Fruit fly (Drosophila melanogaster) whole organism, wandering third instar larva: ENCODE data around the gene CG44004.

ENCODE experiments used
- Abd-B ChIP-seq: fragments of >200 bp; optimal IDR thresholded peaks from 2 replicates; lab custom pipeline; 2017; ENCODE audit warnings: missing biosample characterization, missing genetic modification characterization
- CG32264 ChIP-seq: fragments of 200-800 bp; sonication (Bioruptor generic); optimal IDR thresholded peaks from 2 replicates; lab custom pipeline; 2016; ENCODE audit warnings: missing biosample characterization, missing genetic modification characterization
- CG9705 ChIP-seq: fragments of 200-800 bp; sonication (Bioruptor generic); optimal IDR thresholded peaks from 2 replicates; lab custom pipeline; 2018; ENCODE audit warnings: missing biosample characterization, mild to moderate bottlenecking, missing genetic modification characterization
- Dfd ChIP-seq: fragments of >200 bp; optimal IDR thresholded peaks from 2 replicates; lab custom pipeline; 2017; ENCODE audit warnings: missing biosample characterization, missing genetic modification characterization
- Dif ChIP-seq: fragments of 200-275, 200-300 bp; sonication (Bioruptor generic); optimal IDR thresholded peaks from 2 replicates; lab custom pipeline; 2018; ENCODE audit warnings: missing biosample characterization, missing genetic modification characterization; ENCODE audit not compliant: partially characterized antibody
- GATAd ChIP-seq: sonication (Bioruptor generic); optimal IDR thresholded peaks from 2 replicates; lab custom pipeline; 2016; ENCODE audit warnings: missing biosample characterization, missing genetic modification characterization
- HLH106 ChIP-seq: fragments of 200-800 bp; optimal IDR thresholded peaks from 3 replicates; lab custom pipeline; 2019; ENCODE audit warnings: missing biosample characterization, mild to moderate bottlenecking, missing genetic modification characterization, moderate library complexity
- Hr78 ChIP-seq: fragments of >200 bp; optimal IDR thresholded peaks from 2 replicates; lab custom pipeline; 2017; ENCODE audit warnings: missing biosample characterization, missing genetic modification characterization
- Hr83 ChIP-seq: fragments of 200-300 bp; sonication (Bioruptor generic); optimal IDR thresholded peaks from 2 replicates; lab custom pipeline; 2016; ENCODE audit warnings: missing biosample characterization, mild to moderate bottlenecking, missing genetic modification characterization, moderate library complexity; ENCODE audit not compliant: poor library complexity, severe bottlenecking
- Jra ChIP-seq: sonication (Bioruptor generic); optimal IDR thresholded peaks from 2 replicates; lab custom pipeline; 2016; ENCODE audit warnings: missing biosample characterization, missing genetic modification characterization
- Mio ChIP-seq: sonication (Bioruptor generic); optimal IDR thresholded peaks from 2 replicates; lab custom pipeline; 2016; ENCODE audit warnings: missing biosample characterization, missing genetic modification characterization
- Myc ChIP-seq: fragments of >200 bp; optimal IDR thresholded peaks from 2 replicates; lab custom pipeline; 2017
- Rel ChIP-seq, 2 experiments: fragments of 200-800 bp; sonication (Bioruptor generic) in 1 of 2; optimal IDR thresholded peaks; 2 replicates in 1 of 2; 3 replicates in 1 of 2; lab custom pipeline; 2016 to 2019; ENCODE audit warnings: mild to moderate bottlenecking in 2 of 2, missing biosample characterization in 2 of 2, missing genetic modification characterization in 2 of 2, moderate library complexity in 1 of 2
- Sp1 ChIP-seq: fragments of 200-800 bp; sonication (Bioruptor generic); optimal IDR thresholded peaks from 3 replicates; lab custom pipeline; 2019; ENCODE audit warnings: missing biosample characterization, mild to moderate bottlenecking, missing genetic modification characterization, moderate library complexity
- Vsx2 ChIP-seq: fragments of 200-300, 225-300 bp; sonication (Bioruptor generic); optimal IDR thresholded peaks from 2 replicates; lab custom pipeline; 2018; ENCODE audit warnings: missing biosample characterization, missing genetic modification characterization; ENCODE audit not compliant: partially characterized antibody
- br ChIP-seq: fragments of 200-800 bp; sonication (Bioruptor generic); optimal IDR thresholded peaks from 2 replicates; lab custom pipeline; 2016; ENCODE audit warnings: missing biosample characterization, missing genetic modification characterization
- brk ChIP-seq: fragments of 200-800 bp; sonication (Bioruptor generic); optimal IDR thresholded peaks from 2 replicates; lab custom pipeline; 2016; ENCODE audit warnings: missing biosample characterization, mild to moderate bottlenecking, missing genetic modification characterization
- dl ChIP-seq, 2 experiments: fragments of 175-275, 200-275 bp in 1 of 2; fragments of 200-275 bp in 1 of 2; sonication (Bioruptor generic); optimal IDR thresholded peaks; lab custom pipeline; 2018; ENCODE audit warnings: mild to moderate bottlenecking in 2 of 2, missing biosample characterization in 2 of 2, missing genetic modification characterization in 2 of 2, moderate library complexity in 2 of 2; ENCODE audit not compliant: partially characterized antibody in 2 of 2, insufficient read depth in 1 of 2
- dsf ChIP-seq: sonication (Bioruptor generic); optimal IDR thresholded peaks from 2 replicates; lab custom pipeline; 2016; ENCODE audit warnings: missing biosample characterization, missing genetic modification characterization, borderline replicate concordance
- ey ChIP-seq: fragments of 200-800 bp; sonication (Bioruptor generic); optimal IDR thresholded peaks from 2 replicates; lab custom pipeline; 2016; ENCODE audit warnings: missing biosample characterization, missing genetic modification characterization
- foxo ChIP-seq, 2 experiments: fragments of 200-800 bp; sonication (Bioruptor generic); optimal IDR thresholded peaks; 2 replicates in 1 of 2; 3 replicates in 1 of 2; lab custom pipeline; 2016 to 2017; ENCODE audit warnings: missing biosample characterization in 2 of 2, missing genetic modification characterization in 2 of 2
- fru ChIP-seq: fragments of 200-800 bp; sonication (Bioruptor generic); optimal IDR thresholded peaks from 3 replicates; lab custom pipeline; 2016; ENCODE audit warnings: missing biosample characterization, mild to moderate bottlenecking, missing genetic modification characterization
- h ChIP-seq: fragments of 200-800 bp; sonication (Bioruptor generic); optimal IDR thresholded peaks from 3 replicates; lab custom pipeline; 2016; ENCODE audit warnings: missing biosample characterization, mild to moderate bottlenecking, missing genetic modification characterization
- lola ChIP-seq: fragments of >200 bp; optimal IDR thresholded peaks from 2 replicates; lab custom pipeline; 2017; ENCODE audit warnings: missing biosample characterization, missing genetic modification characterization
- pan ChIP-seq: fragments of >200 bp; optimal IDR thresholded peaks from 2 replicates; lab custom pipeline; 2017
- psq ChIP-seq: fragments of 200-800 bp; sonication (Bioruptor generic); optimal IDR thresholded peaks from 3 replicates; lab custom pipeline; 2017; ENCODE audit warnings: missing biosample characterization, mild to moderate bottlenecking, missing genetic modification characterization, moderate library complexity
- rgr ChIP-seq: fragments of 200-800 bp; sonication (Bioruptor generic); optimal IDR thresholded peaks from 3 replicates; lab custom pipeline; 2016; ENCODE audit warnings: missing biosample characterization, mild to moderate bottlenecking, missing genetic modification characterization
- sage ChIP-seq: fragments of 200-800 bp; sonication (Bioruptor generic); optimal IDR thresholded peaks from 2 replicates; lab custom pipeline; 2016; ENCODE audit warnings: missing biosample characterization, mild to moderate bottlenecking, missing genetic modification characterization
- sv ChIP-seq: fragments of 200-800 bp; sonication (Bioruptor generic); optimal IDR thresholded peaks from 3 replicates; lab custom pipeline; 2016; ENCODE audit warnings: missing biosample characterization, missing genetic modification characterization
- tai ChIP-seq: sonication (Bioruptor generic); optimal IDR thresholded peaks from 2 replicates; lab custom pipeline; 2016; ENCODE audit warnings: missing biosample characterization, missing genetic modification characterization
- usp ChIP-seq: fragments of >200 bp; optimal IDR thresholded peaks from 2 replicates; lab custom pipeline; 2017; ENCODE audit warnings: missing biosample characterization, missing genetic modification characterization
- woc ChIP-seq: sonication (Bioruptor generic); optimal IDR thresholded peaks from 2 replicates; lab custom pipeline; 2016; ENCODE audit warnings: missing biosample characterization, mild to moderate bottlenecking, missing genetic modification characterization

The CG44004 gene

DNA sequence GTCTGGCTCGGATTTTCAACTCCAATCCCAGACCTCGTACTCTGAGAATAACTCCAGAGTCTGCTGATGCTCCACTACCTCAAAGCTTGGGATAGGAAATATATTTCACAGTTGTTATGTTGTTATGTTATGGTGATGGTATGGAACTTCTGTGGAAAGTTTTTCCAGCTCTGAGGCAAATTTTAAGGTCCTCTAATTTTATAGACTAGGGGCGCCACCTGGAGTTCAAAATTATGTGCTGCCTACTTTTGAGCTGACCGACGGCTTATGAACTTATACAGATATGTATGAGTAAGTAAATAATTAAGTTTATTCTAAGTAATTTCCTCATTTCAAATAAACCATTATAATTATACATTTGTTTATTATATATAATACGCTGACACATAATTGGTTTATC is 9.7 kb upstream of the CG44004 start:
- TF ChIP-seq brk (GFP tag; lab: Kevin White, UChicago), result no peak
- TF ChIP-seq lola (GFP tag; lab: Kevin White, UChicago), result no peak
- no peak for TF ChIP-seq Hr78 (GFP tag; lab: Kevin White, UChicago)

DNA sequence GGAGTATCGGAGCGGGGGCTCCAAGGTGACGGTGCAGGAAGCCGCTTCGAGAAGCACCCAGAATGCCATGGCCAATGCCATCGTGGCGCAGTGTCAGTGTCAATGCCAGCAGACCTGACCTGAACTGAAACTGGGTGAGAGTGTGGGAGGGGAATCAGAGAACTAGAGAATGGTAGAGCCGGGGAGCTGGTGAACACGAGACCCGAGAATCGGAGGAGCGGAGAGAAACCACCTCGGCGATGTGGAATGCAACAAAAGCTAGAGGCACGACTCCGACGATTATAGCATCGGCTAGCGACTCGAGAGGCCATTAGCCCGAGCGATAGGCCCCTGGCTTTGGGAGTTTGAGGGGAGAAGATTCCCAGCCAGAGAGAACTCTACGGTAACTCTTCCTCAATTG is 8.3 kb upstream of the CG44004 start:
- TF ChIP-seq Rel (GFP tag; optimal IDR thresholded peaks at IDR 0.05; lab: Kevin White, UChicago), result no peak
- TF ChIP-seq Rel (tag; optimal IDR thresholded peaks at IDR 0.05; lab: Kevin White, UChicago), result no peak
- no peak for TF ChIP-seq Jra
- TF ChIP-seq br (GFP tag; lab: Kevin White, UChicago), result no peak
- TF ChIP-seq sv, result no peak
- TF ChIP-seq rgr (GFP tag; lab: Kevin White, UChicago), result no peak
- TF ChIP-seq Hr83 (GFP tag; lab: Kevin White, UChicago), result no peak
- no peak for TF ChIP-seq usp (GFP tag; lab: Kevin White, UChicago)
- no peak for TF ChIP-seq dsf (GFP tag; lab: Kevin White, UChicago)
- no peak for TF ChIP-seq Hr78 (GFP tag; lab: Kevin White, UChicago)
- TF ChIP-seq CG32264 (GFP tag; lab: Kevin White, UChicago), result no peak
- no peak for TF ChIP-seq CG9705 (GFP tag; lab: Kevin White, UChicago)
- no peak for TF ChIP-seq lola (GFP tag; lab: Kevin White, UChicago)
- no peak for TF ChIP-seq woc (GFP tag; lab: Kevin White, UChicago)

DNA sequence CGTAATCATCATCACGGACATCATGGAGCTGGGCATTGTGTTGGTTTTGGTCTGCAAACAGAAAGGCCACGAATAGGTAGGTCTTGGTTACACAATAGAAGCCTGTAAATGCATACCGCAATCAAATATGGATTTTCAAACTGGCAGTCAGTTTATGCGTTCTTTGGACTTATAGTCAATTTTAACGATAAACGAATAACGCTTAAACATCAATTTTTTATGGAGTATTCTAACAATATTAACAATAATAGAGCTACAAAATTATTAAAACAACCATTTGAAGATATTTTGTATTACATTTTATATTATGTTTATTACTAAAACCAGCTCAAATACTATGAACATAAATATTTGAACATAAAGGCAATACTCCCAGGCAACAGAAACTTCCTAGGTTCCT is 7.8 kb upstream of the CG44004 start:
- TF ChIP-seq HLH106 (no peak), Jra (no peak), foxo (GFP tag; optimal IDR thresholded peaks at IDR 0.05; lab: Kevin White, UChicago) (no peak), Vsx2 (GFP tag; lab: Kevin White, UChicago) (no peak), tai (GFP tag; lab: Kevin White, UChicago) (no peak), Sp1 (GFP tag; lab: Kevin White, UChicago) (no peak), sv (no peak), fru (GFP tag; lab: Kevin White, UChicago) (no peak), brk (GFP tag; lab: Kevin White, UChicago) (no peak), ey (no peak), h (no peak), Myc (lab: Kevin White, UChicago) (no peak), pan (lab: Kevin White, UChicago) (no peak), sage (GFP tag; lab: Kevin White, UChicago) (no peak)

DNA sequence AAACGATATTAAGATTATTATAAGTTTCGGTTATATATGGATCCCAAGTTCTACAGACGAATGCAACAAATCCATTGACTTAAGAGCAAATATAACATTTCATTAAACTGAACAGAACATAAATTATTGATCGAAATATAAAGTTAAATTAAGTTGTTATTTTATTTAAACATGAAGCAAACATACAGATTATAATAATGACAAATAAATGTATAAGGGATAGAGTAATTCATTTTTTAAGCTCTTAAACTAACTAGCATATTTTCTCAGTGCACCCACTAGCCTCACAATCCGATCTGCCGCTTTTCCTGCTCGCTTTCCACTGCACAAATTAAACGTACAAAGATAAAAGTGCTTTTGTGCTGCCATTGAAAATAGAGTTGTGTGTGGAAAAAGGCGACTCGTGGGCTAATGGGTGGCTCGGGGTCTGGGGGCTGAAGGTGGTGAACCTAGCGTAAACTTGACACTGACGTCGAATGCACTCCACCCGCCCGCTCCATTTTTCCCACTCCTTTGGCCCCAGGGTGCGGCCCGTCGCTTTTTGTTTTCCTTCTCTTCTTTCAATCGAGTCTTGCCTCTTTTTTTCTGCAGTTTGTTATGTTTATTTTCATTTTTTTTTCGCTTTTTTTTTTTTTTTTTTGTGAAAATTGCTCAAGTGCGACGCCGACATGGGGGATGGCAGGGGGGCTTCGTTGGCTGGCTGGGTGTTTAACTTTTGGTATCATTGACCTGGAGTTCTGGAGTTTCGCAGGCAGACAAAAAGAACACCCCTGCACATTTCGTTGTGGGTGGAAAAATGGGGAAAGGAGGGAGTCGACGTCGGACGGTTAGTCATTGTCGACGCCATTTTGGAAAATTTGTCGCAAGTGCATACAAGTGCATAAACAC is 6.2 kb upstream of the CG44004 start:
- TF ChIP-seq sv (no peak), brk (GFP tag; lab: Kevin White, UChicago) (no peak), h (no peak), CG9705 (GFP tag; lab: Kevin White, UChicago) (no peak), foxo (GFP tag; optimal IDR thresholded peaks at IDR 0.05; lab: Kevin White, UChicago) (peak in 1 of 2 experiments; percentile 47), tai (GFP tag; lab: Kevin White, UChicago) (no peak), rgr (GFP tag; lab: Kevin White, UChicago) (no peak), sage (GFP tag; lab: Kevin White, UChicago) (no peak), Abd-B (GFP tag; lab: Kevin White, UChicago) (no peak), Rel (GFP tag; optimal IDR thresholded peaks at IDR 0.05; lab: Kevin White, UChicago) (no peak), Rel (tag; optimal IDR thresholded peaks at IDR 0.05; lab: Kevin White, UChicago) (no peak), psq (no peak), pan (lab: Kevin White, UChicago) (no peak), usp (GFP tag; lab: Kevin White, UChicago) (no peak), Sp1 (GFP tag; lab: Kevin White, UChicago) (peak; percentile 29), dl (GFP tag; optimal IDR thresholded peaks at IDR 0.05; lab: Kevin White, UChicago; ENCODE audit: insufficient read depth in 1 of 2, partially characterized antibody in 2 of 2) (no peak), Mio (GFP tag; lab: Kevin White, UChicago) (no peak), Dfd (no peak), br (GFP tag; lab: Kevin White, UChicago) (no peak), ey (no peak), GATAd (no peak), fru (GFP tag; lab: Kevin White, UChicago) (peak; percentile 4), lola (GFP tag; lab: Kevin White, UChicago) (no peak), HLH106 (peak; percentile 2), Dif (GFP tag; lab: Kevin White, UChicago) (no peak), dsf (GFP tag; lab: Kevin White, UChicago) (no peak)
- TF ChIP-seq, all 38 proteins: peak for 4
